Fruit fly (Drosophila melanogaster): ENCODE measurements around the gene ltl.

DNA sequence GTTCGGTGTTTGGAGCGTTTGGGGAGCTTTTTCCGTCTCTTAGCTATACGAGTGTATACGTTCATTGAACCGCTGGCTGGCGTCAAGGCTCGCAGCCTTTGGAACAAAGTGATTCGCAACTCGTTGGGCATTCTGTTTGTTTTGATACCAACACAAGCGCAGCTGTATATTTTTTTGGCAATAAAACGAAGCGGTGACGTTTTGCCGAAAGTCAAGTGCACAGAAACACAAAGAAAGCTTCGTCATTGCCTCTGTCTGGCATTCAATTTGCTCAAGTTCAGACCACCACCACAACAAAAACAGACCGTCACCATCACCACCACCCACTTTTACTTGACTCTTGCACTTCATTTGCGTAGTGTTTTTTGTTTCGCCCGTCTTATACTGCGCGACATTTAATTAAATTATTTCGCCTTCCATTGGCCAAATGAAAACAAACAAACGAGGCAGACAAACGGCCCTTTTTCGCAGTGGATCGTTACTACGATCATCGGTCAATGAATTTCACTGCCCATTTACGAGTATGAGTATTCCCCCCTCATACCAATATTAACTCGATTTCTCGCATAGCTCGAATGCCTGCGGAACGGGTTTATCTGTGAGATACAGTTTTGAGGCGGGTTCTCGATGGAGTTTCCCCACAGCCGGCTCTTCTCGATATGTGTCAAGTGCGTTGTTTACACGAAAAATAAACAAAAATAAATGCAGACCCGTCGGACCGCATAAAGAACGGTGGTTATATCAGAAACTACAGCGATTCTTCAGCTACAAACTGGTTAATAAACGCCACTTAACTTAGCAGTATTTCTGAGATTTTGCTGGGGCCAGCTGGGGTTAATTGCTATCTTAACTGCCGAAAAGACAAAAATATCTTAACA is 11.9 kb downstream of the ltl start:
- TF ChIP-seq Clk (GFP tag; optimal IDR thresholded peaks at IDR 0.05) (no peak), cic (GFP tag; optimal IDR thresholded peaks at IDR 0.05) (peak; percentile 41), kay (GFP tag; ENCODE audit: borderline replicate concordance) (no peak), CG33017 (tag; optimal IDR thresholded peaks at IDR 0.05) (no peak), CG12768 (GFP tag; optimal IDR thresholded peaks at IDR 0.05) (no peak)
